Worm (Caenorhabditis elegans) whole organism, young adult: ENCODE results near the gene C14C6.3.

ENCODE experiments used
- B0336.3 ChIP-seq: fragments of 200-800 bp; sonication (Bioruptor generic); IDR thresholded peaks from 2 replicates; pipeline ENCODE4 v1.3.6; 2022; ENCODE audit warnings: missing genetic modification characterization, missing compliant biosample characterization
- F57C9.4 ChIP-seq: sonication (generic microtip); optimal IDR thresholded peaks from 2 replicates; lab custom pipeline; 2017; ENCODE audit warnings: mild to moderate bottlenecking, missing genetic modification characterization, missing compliant biosample characterization
- Y56A3A.18 ChIP-seq: fragments of 200-800 bp; sonication (Bioruptor generic); IDR thresholded peaks from 2 replicates; pipeline ENCODE4 v1.3.6; 2022; ENCODE audit warnings: missing genetic modification reagents, missing genetic modification characterization, missing compliant biosample characterization
- Y67H2A.10 ChIP-seq: fragments of 200-800 bp; sonication (Bioruptor generic); conservative IDR thresholded peaks from 2 replicates; pipeline ENCODE4 v1.3.6; 2022; ENCODE audit warnings: missing genetic modification reagents, missing genetic modification characterization, missing compliant biosample characterization
- ama-1 ChIP-seq, 3 experiments: fragments of 150-350 bp in 1 of 3; sonication (generic microtip) in 2 of 3; optimal IDR thresholded peaks; 2 replicates each; lab custom pipeline; 2014 to 2018; ENCODE audit warnings: missing biosample characterization in 2 of 3, missing genetic modification characterization in 2 of 3, missing genetic modification reagents in 2 of 3
- lir-1 ChIP-seq: fragments of 200-800 bp; sonication (Bioruptor generic); conservative IDR thresholded peaks from 2 replicates; pipeline ENCODE4 v1.3.6; 2022; ENCODE audit warnings: missing genetic modification reagents, missing genetic modification characterization, missing compliant biosample characterization
- nhr-120 ChIP-seq: fragments of 200-800 bp; sonication (Bioruptor generic); IDR thresholded peaks from 2 replicates; pipeline ENCODE4 v1.3.6; 2022; ENCODE audit warnings: missing genetic modification characterization, missing compliant biosample characterization
- unc-62 ChIP-seq: fragments of 150-350 bp; optimal IDR thresholded peaks from 2 replicates; lab custom pipeline; 2014; ENCODE audit warnings: missing biosample characterization, missing genetic modification reagents, missing genetic modification characterization

DNA sequence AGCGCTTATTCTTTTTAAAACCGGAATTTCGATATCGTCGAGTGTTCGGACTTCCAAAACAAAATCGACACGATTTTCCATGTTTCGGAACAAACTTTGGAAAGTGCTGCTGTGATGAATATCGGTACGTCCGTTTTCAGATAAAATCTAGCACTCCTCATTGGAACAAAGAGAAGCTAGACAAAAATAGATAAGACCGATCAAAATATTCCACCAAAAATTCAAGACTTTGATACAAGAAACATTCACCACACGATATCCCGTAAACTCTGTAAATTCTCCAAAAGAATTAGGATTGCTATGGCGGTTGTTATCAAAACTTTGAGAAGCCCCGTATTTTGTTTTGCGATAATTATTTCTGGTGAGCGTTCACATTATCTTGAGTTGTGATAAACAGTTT lies at the start of gene C14C6.3:
- TF ChIP-seq nhr-120 (GFP tag; lab: Robert Waterston, UW) (no peak), Y56A3A.18 (GFP tag; lab: Robert Waterston, UW) (no peak), Y67H2A.10 (GFP tag; lab: Robert Waterston, UW) (no peak), lir-1 (no peak), unc-62 (no peak), B0336.3 (GFP tag; lab: Robert Waterston, UW) (no peak), F57C9.4 (tag; lab: Kevin White, UChicago) (no peak), ama-1 (optimal IDR thresholded peaks at IDR 0.05; lab: Kevin White, UChicago) (no peak), ama-1 (GFP tag; optimal IDR thresholded peaks at IDR 0.05; lab: Kevin White, UChicago) (no peak)
